Worm (Caenorhabditis elegans) whole organism, early embryonic: Measurements from ENCODE around the gene C16C8.14.

Source experiments
- B0310.2 ChIP-seq: sonication (generic microtip); optimal IDR thresholded peaks from 2 replicates; lab custom pipeline; 2016; ENCODE audit warnings: mild to moderate bottlenecking, missing genetic modification characterization, missing compliant biosample characterization
- aly-1 ChIP-seq: sonication (generic microtip); optimal IDR thresholded peaks from 2 replicates; lab custom pipeline; 2016; ENCODE audit warnings: missing genetic modification characterization, missing compliant biosample characterization
- ama-1 ChIP-seq: fragments of 150-350 bp; optimal IDR thresholded peaks from 2 replicates; lab custom pipeline; 2014
- ceh-13 ChIP-seq: fragments of 200-800 bp; sonication (Bioruptor generic); optimal IDR thresholded peaks from 2 replicates; lab custom pipeline; 2018; ENCODE audit warnings: mild to moderate bottlenecking, missing genetic modification characterization, missing compliant biosample characterization
- flt-1 ChIP-seq: fragments of 200-800 bp; sonication (Bioruptor generic); IDR thresholded peaks from 2 replicates; pipeline ENCODE4 v1.3.6; 2022; ENCODE audit warnings: missing genetic modification characterization, missing compliant biosample characterization
- hmg-4 ChIP-seq: fragments of 200-800 bp; sonication (Bioruptor generic); optimal IDR thresholded peaks from 2 replicates; lab custom pipeline; 2018; ENCODE audit warnings: mild to moderate bottlenecking, missing genetic modification characterization, missing compliant biosample characterization
- hnd-1 ChIP-seq: sonication (generic microtip); optimal IDR thresholded peaks from 2 replicates; lab custom pipeline; 2016; ENCODE audit warnings: missing genetic modification characterization, missing compliant biosample characterization
- scrt-1 ChIP-seq: fragments of 200-800 bp; sonication (Bioruptor generic); IDR thresholded peaks from 2 replicates; pipeline ENCODE4 v1.3.6; 2022; ENCODE audit warnings: missing genetic modification characterization, missing compliant biosample characterization
- sea-1 ChIP-seq: fragments of 200-800 bp; sonication (Bioruptor generic); conservative IDR thresholded peaks from 2 replicates; pipeline ENCODE4 v1.3.6; 2022; ENCODE audit warnings: missing genetic modification characterization, missing compliant biosample characterization
- tbx-11 ChIP-seq: fragments of 200-800 bp; sonication (Bioruptor generic); IDR thresholded peaks from 2 replicates; pipeline ENCODE4 v1.3.6; 2022; ENCODE audit warnings: missing genetic modification characterization, missing compliant biosample characterization
- tra-4 ChIP-seq: sonication (generic microtip); optimal IDR thresholded peaks from 2 replicates; lab custom pipeline; 2017; ENCODE audit warnings: missing genetic modification characterization, missing compliant biosample characterization

DNA sequence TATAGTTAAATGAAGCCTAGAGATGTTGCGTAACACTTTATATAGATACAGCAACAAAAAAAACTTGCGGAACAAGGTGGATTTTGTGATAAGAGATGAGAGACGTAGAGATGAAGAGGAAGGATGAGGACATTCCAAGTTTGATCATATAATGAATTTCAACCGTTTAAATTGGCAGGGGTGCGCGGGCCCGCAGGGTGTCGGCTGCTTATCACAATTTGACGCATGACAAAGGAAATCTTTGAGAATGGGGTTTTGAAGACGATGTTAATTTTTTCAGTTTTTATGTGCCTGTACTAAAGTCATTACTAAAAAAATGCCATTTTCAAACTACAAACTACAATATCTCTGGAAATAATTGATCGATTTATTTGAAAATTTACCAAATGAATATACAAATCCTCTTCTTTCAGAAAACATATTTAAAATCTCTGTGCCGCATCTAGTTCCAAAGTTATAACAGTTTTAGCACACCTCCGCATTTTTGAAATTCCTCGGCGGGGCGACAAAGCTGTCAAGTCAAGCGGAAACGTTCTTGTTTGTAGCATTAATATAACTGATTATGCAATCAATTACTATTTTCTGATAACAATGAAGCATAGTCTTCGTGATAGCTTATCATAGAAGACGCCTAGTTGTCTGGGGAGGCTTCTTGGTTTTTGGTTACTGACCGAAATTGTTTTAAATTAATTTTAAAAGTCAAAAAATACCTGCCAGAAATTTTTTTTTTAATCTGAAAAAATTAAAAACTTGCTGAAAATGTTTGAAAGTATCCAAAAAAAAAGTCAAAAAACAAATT, 9.6 kb upstream of the C16C8.14 start:
- TF ChIP-seq tbx-11 (GFP tag; lab: Robert Waterston, UW), result no peak
- no peak for TF ChIP-seq flt-1 (GFP tag; lab: Robert Waterston, UW)
- TF ChIP-seq ceh-13 (GFP tag; lab: Kevin White, UChicago), result no peak
- no peak for TF ChIP-seq scrt-1 (GFP tag; lab: Robert Waterston, UW)
- no peak for TF ChIP-seq ama-1 (lab: Kevin White, UChicago)
- TF ChIP-seq hnd-1, result no peak
- TF ChIP-seq aly-1 (tag; lab: Kevin White, UChicago), result no peak
- no peak for TF ChIP-seq tra-4 (tag; lab: Kevin White, UChicago)
- TF ChIP-seq sea-1 (GFP tag; lab: Robert Waterston, UW), result no peak
- no peak for TF ChIP-seq B0310.2 (tag; lab: Kevin White, UChicago)
- no peak for TF ChIP-seq hmg-4
